ENCODE assay signal across 4 fruit fly cellular contexts in the genomic region with DNA sequence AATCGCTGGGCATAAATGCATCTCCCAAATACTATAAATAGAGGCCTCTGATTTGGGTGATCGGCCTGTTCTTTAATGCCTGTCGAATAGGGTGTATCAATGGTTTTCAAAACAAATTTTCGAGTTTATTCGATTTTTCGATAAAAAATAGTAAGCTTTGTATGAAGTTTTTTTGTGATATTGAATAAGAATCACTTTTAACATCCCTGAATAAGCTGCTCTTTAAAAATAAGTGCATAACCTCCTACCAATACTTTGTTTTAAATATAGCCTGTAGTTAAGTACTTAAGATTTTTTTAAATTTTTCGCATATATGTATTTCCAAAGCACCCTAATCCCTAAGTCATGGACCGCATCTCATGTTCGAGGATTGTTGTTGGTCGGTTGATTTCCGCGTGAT.
TF ChIP-seq lines count a peak whose summit lies in the region.

No protein-coding gene starts in this region.

- no peak for TF ChIP-seq CTCF in whole organism, embryonic (GFP tag; optimal IDR thresholded peaks at IDR 0.05; lab: Kevin White, UChicago)

TF ChIP-seq in whole organism, embryonic, 481 proteins besides CTCF, POLR2A, EP300 and RAD21 (continues in another document):
- TF ChIP-seq CG4328 (GFP tag; optimal IDR thresholded peaks at IDR 0.05; lab: Kevin White, UChicago): no peak
- peak; percentile 53 for TF ChIP-seq CG2712 (tag; optimal IDR thresholded peaks at IDR 0.05; lab: Kevin White, UChicago)
- TF ChIP-seq zen2 (GFP tag; IDR thresholded peaks at IDR 0.05; lab: Robert Waterston, UW; ENCODE audit: partially characterized antibody): no peak
- peak; percentile 76 for TF ChIP-seq gem (tag; optimal IDR thresholded peaks at IDR 0.05; lab: Kevin White, UChicago)
- TF ChIP-seq sim (GFP tag; IDR thresholded peaks at IDR 0.05; lab: Robert Waterston, UW): no peak
- no peak for TF ChIP-seq ERR (GFP tag; optimal IDR thresholded peaks at IDR 0.05; lab: Kevin White, UChicago)
- TF ChIP-seq ind (GFP tag; optimal IDR thresholded peaks at IDR 0.05; lab: Kevin White, UChicago): no peak
- no peak for TF ChIP-seq jigr1 (GFP tag; IDR thresholded peaks at IDR 0.05; lab: Robert Waterston, UW)
- TF ChIP-seq gro (GFP tag; optimal IDR thresholded peaks at IDR 0.05; lab: Kevin White, UChicago): no peak
- no peak for TF ChIP-seq sc (optimal IDR thresholded peaks at IDR 0.05; lab: Kevin White, UChicago)
- peak; percentile 32 for TF ChIP-seq sc (GFP tag; optimal IDR thresholded peaks at IDR 0.05; lab: Kevin White, UChicago)
- peak; percentile 57 for TF ChIP-seq CG33557 (GFP tag; optimal IDR thresholded peaks at IDR 0.05; lab: Kevin White, UChicago)
- TF ChIP-seq Med (GFP tag; lab: Kevin White, UChicago): no peak
- peak; percentile 14 for TF ChIP-seq CG12299 (tag; optimal IDR thresholded peaks at IDR 0.05; lab: Kevin White, UChicago)
- peak; percentile 83 for TF ChIP-seq gcm (GFP tag; optimal IDR thresholded peaks at IDR 0.05; lab: Kevin White, UChicago)
- TF ChIP-seq TFAM (GFP tag; optimal IDR thresholded peaks at IDR 0.05; lab: Kevin White, UChicago): no peak
- TF ChIP-seq CG5180 (GFP tag; optimal IDR thresholded peaks at IDR 0.05; lab: Kevin White, UChicago): no peak
- no peak for TF ChIP-seq CG18476 (GFP tag; optimal IDR thresholded peaks at IDR 0.05; lab: Kevin White, UChicago)
- no peak for TF ChIP-seq CG2120 (GFP tag; optimal IDR thresholded peaks at IDR 0.05; lab: Kevin White, UChicago)
- TF ChIP-seq pita (GFP tag; optimal IDR thresholded peaks at IDR 0.05; lab: Kevin White, UChicago): no peak
- peak; percentile 71 for TF ChIP-seq PHDP (tag; optimal IDR thresholded peaks at IDR 0.05; lab: Kevin White, UChicago)
- peak; percentile 13 for TF ChIP-seq nerfin-1 (tag; optimal IDR thresholded peaks at IDR 0.05; lab: Kevin White, UChicago)
- peak; percentile 17 for TF ChIP-seq twi (tag; optimal IDR thresholded peaks at IDR 0.05; lab: Kevin White, UChicago)

TF ChIP-seq in whole organism, prepupa, 60 proteins besides CTCF, POLR2A, EP300 and RAD21:
- TF ChIP-seq CG6163 (GFP tag; IDR thresholded peaks at IDR 0.05; lab: Robert Waterston, UW) (no peak), CG8119 (GFP tag; IDR thresholded peaks at IDR 0.05; lab: Robert Waterston, UW) (peak; percentile 79), CG15336 (GFP tag; IDR thresholded peaks at IDR 0.05; lab: Robert Waterston, UW) (peak; percentile 85), CG6808 (GFP tag; optimal IDR thresholded peaks at IDR 0.05; lab: Kevin White, UChicago) (no peak), Lpt (GFP tag; optimal IDR thresholded peaks at IDR 0.05; lab: Kevin White, UChicago) (peak; percentile 9)

TF ChIP-seq in whole organism, pupa, 21 proteins besides CTCF, POLR2A, EP300 and RAD21:
- 0 out of 2 replicates have a peak, but pooled peaks have one; percentile 12 for TF ChIP-seq CG12605 (GFP tag; IDR thresholded peaks at IDR 0.05; lab: Robert Waterston, UW)
- no peak for TF ChIP-seq CG15710 (tag; optimal IDR thresholded peaks at IDR 0.05; lab: Kevin White, UChicago)
- TF ChIP-seq EcR (GFP tag; optimal IDR thresholded peaks at IDR 0.05; lab: Kevin White, UChicago): no peak

TF ChIP-seq in whole organism, wandering third instar larva, 38 proteins besides CTCF, POLR2A, EP300 and RAD21:
- TF ChIP-seq ey (GFP tag; optimal IDR thresholded peaks at IDR 0.05; lab: Kevin White, UChicago): peak; percentile 5
- no peak for TF ChIP-seq Abd-B (GFP tag; optimal IDR thresholded peaks at IDR 0.05; lab: Kevin White, UChicago)
- TF ChIP-seq GATAd (GFP tag; optimal IDR thresholded peaks at IDR 0.05; lab: Kevin White, UChicago): no peak
- no peak for TF ChIP-seq foxo (GFP tag; optimal IDR thresholded peaks at IDR 0.05; lab: Kevin White, UChicago)
